Worm (Caenorhabditis elegans) whole organism, mixed stage, embryonic: ENCODE results near the gene fipr-16.

ENCODE experiments used
- M03D4.4 ChIP-seq: sonication (generic microtip); optimal IDR thresholded peaks from 2 replicates; lab custom pipeline; 2017; ENCODE audit warnings: mild to moderate bottlenecking, missing genetic modification characterization, missing compliant biosample characterization
- bed-3 ChIP-seq: fragments of 200-800 bp; sonication (Bioruptor generic); optimal IDR thresholded peaks from 3 replicates; lab custom pipeline; 2018; ENCODE audit warnings: mild to moderate bottlenecking, missing genetic modification characterization, moderate library complexity, missing compliant biosample characterization
- blmp-1 ChIP-seq: fragments of 150-350 bp; optimal IDR thresholded peaks from 2 replicates; lab custom pipeline; 2014; ENCODE audit warnings: missing biosample characterization, missing genetic modification characterization
- ceh-39 ChIP-seq: fragments of 150-350 bp; optimal IDR thresholded peaks from 2 replicates; lab custom pipeline; 2014; ENCODE audit warnings: missing biosample characterization, missing genetic modification characterization
- ceh-43 ChIP-seq: fragments of 200-800 bp; sonication (Bioruptor generic); optimal IDR thresholded peaks from 2 replicates; lab custom pipeline; 2018; ENCODE audit warnings: mild to moderate bottlenecking, missing genetic modification characterization, moderate library complexity, missing compliant biosample characterization
- ceh-83 ChIP-seq: fragments of 200-800 bp; sonication (Bioruptor generic); optimal IDR thresholded peaks from 2 replicates; lab custom pipeline; 2018; ENCODE audit warnings: mild to moderate bottlenecking, missing genetic modification characterization, missing compliant biosample characterization
- ces-1 ChIP-seq: fragments of 150-350 bp; optimal IDR thresholded peaks from 2 replicates; lab custom pipeline; 2014; ENCODE audit warnings: missing biosample characterization, missing genetic modification reagents, missing genetic modification characterization
- cnd-1 ChIP-seq: fragments of 200-800 bp; sonication (Bioruptor generic); optimal IDR thresholded peaks from 2 replicates; lab custom pipeline; 2018; ENCODE audit warnings: mild to moderate bottlenecking, missing genetic modification characterization, missing compliant biosample characterization
- drap-1 ChIP-seq: fragments of 200-800 bp; sonication (Bioruptor generic); optimal IDR thresholded peaks from 3 replicates; lab custom pipeline; 2018; ENCODE audit warnings: mild to moderate bottlenecking, missing genetic modification characterization, missing compliant biosample characterization
- elt-1 ChIP-seq: sonication (generic microtip); optimal IDR thresholded peaks from 2 replicates; lab custom pipeline; 2017; ENCODE audit warnings: missing genetic modification characterization, mild to moderate bottlenecking, missing compliant biosample characterization, antibody characterized with exemption, moderate library complexity, borderline replicate concordance; ENCODE audit not compliant: insufficient read depth
- elt-3 ChIP-seq: fragments of 150-350 bp; optimal IDR thresholded peaks from 2 replicates; lab custom pipeline; 2014; ENCODE audit warnings: missing biosample characterization, missing genetic modification characterization
- flh-1 ChIP-seq: fragments of 200-800 bp; sonication (Bioruptor generic); optimal IDR thresholded peaks from 2 replicates; lab custom pipeline; 2018; ENCODE audit warnings: mild to moderate bottlenecking, missing genetic modification characterization, moderate library complexity, missing compliant biosample characterization
- ham-2 ChIP-seq: fragments of 200-800 bp; sonication (Bioruptor generic); optimal IDR thresholded peaks from 2 replicates; lab custom pipeline; 2018; ENCODE audit warnings: mild to moderate bottlenecking, missing genetic modification characterization, missing compliant biosample characterization
- hlh-1 ChIP-seq: fragments of 150-350 bp; optimal IDR thresholded peaks from 2 replicates; lab custom pipeline; 2014; ENCODE audit warnings: missing biosample characterization, missing genetic modification reagents, missing genetic modification characterization
- lin-13 ChIP-seq: fragments of 150-350 bp; optimal IDR thresholded peaks from 2 replicates; lab custom pipeline; 2014; ENCODE audit warnings: missing biosample characterization, missing genetic modification characterization
- lin-32 ChIP-seq: fragments of 200-800 bp; sonication (Bioruptor generic); optimal IDR thresholded peaks from 2 replicates; lab custom pipeline; 2018; ENCODE audit warnings: mild to moderate bottlenecking, missing genetic modification characterization, missing compliant biosample characterization
- lsy-2 ChIP-seq: fragments of 150-350 bp; optimal IDR thresholded peaks from 2 replicates; lab custom pipeline; 2014; ENCODE audit warnings: missing biosample characterization, missing genetic modification characterization
- mab-5 ChIP-seq: fragments of 150-350 bp; optimal IDR thresholded peaks from 2 replicates; lab custom pipeline; 2014; ENCODE audit warnings: missing biosample characterization, missing genetic modification characterization
- mep-1 ChIP-seq: fragments of 150-350 bp; optimal IDR thresholded peaks from 2 replicates; lab custom pipeline; 2017; ENCODE audit warnings: missing biosample characterization, missing genetic modification reagents, missing genetic modification characterization, inconsistent platforms
- mls-2 ChIP-seq: sonication (generic microtip); optimal IDR thresholded peaks from 2 replicates; lab custom pipeline; 2016; ENCODE audit warnings: mild to moderate bottlenecking, missing genetic modification characterization, moderate library complexity, missing compliant biosample characterization
- nhr-12 ChIP-seq: fragments of 150-350 bp; optimal IDR thresholded peaks from 2 replicates; lab custom pipeline; 2014; ENCODE audit warnings: missing biosample characterization, missing genetic modification characterization
- nhr-2 ChIP-seq: fragments of 150-350 bp; optimal IDR thresholded peaks from 2 replicates; lab custom pipeline; 2014; ENCODE audit warnings: missing biosample characterization, missing genetic modification characterization
- nhr-237 ChIP-seq: fragments of 150-350 bp; optimal IDR thresholded peaks from 2 replicates; lab custom pipeline; 2014; ENCODE audit warnings: missing biosample characterization, missing genetic modification characterization
- nhr-28 ChIP-seq: fragments of 150-350 bp; optimal IDR thresholded peaks from 2 replicates; lab custom pipeline; 2014; ENCODE audit warnings: missing biosample characterization, missing genetic modification characterization
- nhr-76 ChIP-seq: sonication (generic microtip); optimal IDR thresholded peaks from 2 replicates; lab custom pipeline; 2017; ENCODE audit warnings: missing biosample characterization, missing genetic modification characterization
- pha-4 ChIP-seq: fragments of 150-350 bp; optimal IDR thresholded peaks from 2 replicates; lab custom pipeline; 2018; ENCODE audit warnings: missing biosample characterization, missing genetic modification reagents, missing genetic modification characterization
- sem-2 ChIP-seq: fragments of 200-800 bp; sonication (Bioruptor generic); optimal IDR thresholded peaks from 2 replicates; lab custom pipeline; 2018; ENCODE audit warnings: mild to moderate bottlenecking, missing genetic modification characterization, missing compliant biosample characterization
- snpc-4 ChIP-seq: fragments of 150-350 bp; optimal IDR thresholded peaks from 2 replicates; lab custom pipeline; 2014; ENCODE audit warnings: missing biosample characterization, missing genetic modification characterization
- tbx-8 ChIP-seq: fragments of 200-800 bp; sonication (Bioruptor generic); optimal IDR thresholded peaks from 2 replicates; lab custom pipeline; 2018; ENCODE audit warnings: mild to moderate bottlenecking, missing genetic modification characterization, moderate library complexity, missing compliant biosample characterization
- unc-120 ChIP-seq: sonication (generic microtip); optimal IDR thresholded peaks from 2 replicates; lab custom pipeline; 2017; ENCODE audit warnings: missing genetic modification characterization, missing compliant biosample characterization; ENCODE audit not compliant: poor library complexity, severe bottlenecking
- unc-39 ChIP-seq: fragments of 150-350 bp; optimal IDR thresholded peaks from 2 replicates; lab custom pipeline; 2014; ENCODE audit warnings: missing biosample characterization, missing genetic modification characterization
- unc-62 ChIP-seq: fragments of 150-350 bp; optimal IDR thresholded peaks from 2 replicates; lab custom pipeline; 2014; ENCODE audit warnings: missing biosample characterization, missing genetic modification reagents, missing genetic modification characterization
- zip-8 ChIP-seq: fragments of 150-350 bp; optimal IDR thresholded peaks from 2 replicates; lab custom pipeline; 2014; ENCODE audit warnings: missing biosample characterization, missing genetic modification characterization
- ztf-11 ChIP-seq: fragments of 150-350 bp; optimal IDR thresholded peaks from 2 replicates; lab custom pipeline; 2014; ENCODE audit warnings: missing biosample characterization, missing genetic modification characterization

Gene fipr-16

DNA sequence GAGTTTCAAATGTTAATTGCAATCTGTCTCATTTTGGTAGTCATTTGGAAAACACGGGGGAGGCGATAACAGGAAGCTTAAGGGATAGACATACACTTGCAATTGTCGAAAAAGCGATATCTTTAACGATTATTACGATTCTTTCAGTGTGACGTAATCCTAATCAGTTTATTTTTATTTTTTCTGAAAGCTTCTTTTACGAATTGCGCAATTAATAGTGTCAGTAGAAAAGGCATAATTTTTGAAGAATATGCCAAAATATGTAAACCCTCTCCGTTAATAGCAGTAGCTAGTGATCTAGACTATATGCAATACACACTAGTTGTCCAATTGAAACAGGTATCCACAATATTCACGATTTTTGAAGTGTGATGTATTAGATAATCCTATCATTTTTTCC is 30.4 kb downstream of the fipr-16 start:
- TF ChIP-seq ham-2 (GFP tag; lab: Kevin White, UChicago): no peak
- TF ChIP-seq blmp-1 (tag; lab: Kevin White, UChicago): no peak
- no peak for TF ChIP-seq nhr-12
- no peak for TF ChIP-seq elt-3 (tag; lab: Kevin White, UChicago)
- no peak for TF ChIP-seq drap-1 (GFP tag; lab: Kevin White, UChicago)
- TF ChIP-seq zip-8 (tag; lab: Kevin White, UChicago): peak; percentile 99
- no peak for TF ChIP-seq tbx-8

DNA sequence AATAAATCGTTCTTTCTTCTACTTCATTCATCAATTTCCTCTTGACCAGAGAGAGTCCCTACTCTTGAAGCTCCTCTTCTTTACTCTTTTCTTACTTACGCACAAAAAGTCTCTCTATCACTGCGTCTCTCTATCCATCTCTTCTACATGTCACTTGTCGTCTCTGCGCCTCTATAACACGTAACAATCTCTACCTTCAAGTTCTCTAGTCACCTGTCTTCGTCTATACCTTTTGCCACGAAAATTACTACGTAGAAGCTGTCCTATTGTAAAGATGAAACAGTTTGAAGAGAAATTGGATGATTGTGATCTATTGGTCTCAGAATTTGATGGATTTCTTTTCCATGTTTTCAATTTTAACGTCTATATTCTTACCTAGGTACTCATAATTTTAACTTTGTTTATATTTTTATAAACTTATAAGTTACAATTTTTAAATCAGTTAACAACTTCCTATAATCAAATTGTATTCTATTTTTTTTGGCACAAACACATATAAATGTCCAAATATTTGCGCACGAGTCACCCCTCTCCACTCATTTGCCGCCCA is 33.9 kb downstream of the fipr-16 start, which contains the start of gene C02D5.2:
C02D5.2 (plus strand) TSS at position 500 of the 550 bp plus-strand sequence.
- TF ChIP-seq blmp-1 (tag; lab: Kevin White, UChicago) (no peak), nhr-12 (no peak), nhr-76 (no peak), drap-1 (GFP tag; lab: Kevin White, UChicago) (no peak), mep-1 (tag; lab: Kevin White, UChicago) (peak; percentile 12), lsy-2 (no peak), unc-39 (no peak), cnd-1 (no peak), mab-5 (tag; lab: Kevin White, UChicago) (no peak), unc-120 (tag; lab: Kevin White, UChicago) (peak; percentile 17), bed-3 (GFP tag; lab: Kevin White, UChicago) (no peak), zip-8 (tag; lab: Kevin White, UChicago) (no peak), hlh-1 (tag; lab: Kevin White, UChicago) (peak; percentile 98), M03D4.4 (tag; lab: Kevin White, UChicago) (peak; percentile 25), pha-4 (tag; lab: Kevin White, UChicago) (no peak), lin-32 (no peak), ceh-39 (no peak), unc-62 (GFP tag; lab: Kevin White, UChicago) (peak; percentile 97), nhr-237 (no peak), nhr-2 (tag; lab: Kevin White, UChicago) (no peak), flh-1 (no peak), nhr-28 (tag; lab: Kevin White, UChicago) (no peak), ces-1 (GFP tag; lab: Kevin White, UChicago) (peak; percentile 47), ceh-83 (no peak), tbx-8 (no peak), ceh-43 (GFP tag; lab: Kevin White, UChicago) (no peak), elt-3 (tag; lab: Kevin White, UChicago) (no peak), sem-2 (no peak), mls-2 (tag; lab: Kevin White, UChicago) (no peak), snpc-4 (tag; lab: Kevin White, UChicago) (no peak), ztf-11 (tag; lab: Kevin White, UChicago) (no peak), lin-13 (tag; lab: Kevin White, UChicago) (no peak)

DNA sequence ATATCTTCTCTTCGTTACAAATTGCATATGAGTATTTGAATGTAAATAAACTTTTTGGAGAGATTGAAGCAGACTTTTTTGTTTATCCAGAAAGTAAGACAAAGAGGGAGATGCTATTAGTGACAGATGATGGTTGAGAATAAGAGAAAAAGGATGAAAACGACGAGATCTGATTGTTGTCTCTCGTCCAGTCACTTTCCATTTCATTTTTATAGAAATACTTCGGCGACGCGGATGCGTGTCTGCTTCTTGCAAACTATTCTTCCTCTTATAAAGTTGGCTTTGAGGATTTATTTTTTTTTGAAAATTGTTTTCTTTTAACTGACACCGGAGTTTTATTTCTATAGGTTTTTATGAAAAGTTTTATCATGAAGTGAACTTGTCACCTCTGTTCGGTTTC is 35.1 kb downstream of the fipr-16 start:
- no peak for TF ChIP-seq ham-2 (GFP tag; lab: Kevin White, UChicago)
- no peak for TF ChIP-seq ces-1 (GFP tag; lab: Kevin White, UChicago)
- peak; percentile 16 for TF ChIP-seq blmp-1 (tag; lab: Kevin White, UChicago)
- no peak for TF ChIP-seq cnd-1

DNA sequence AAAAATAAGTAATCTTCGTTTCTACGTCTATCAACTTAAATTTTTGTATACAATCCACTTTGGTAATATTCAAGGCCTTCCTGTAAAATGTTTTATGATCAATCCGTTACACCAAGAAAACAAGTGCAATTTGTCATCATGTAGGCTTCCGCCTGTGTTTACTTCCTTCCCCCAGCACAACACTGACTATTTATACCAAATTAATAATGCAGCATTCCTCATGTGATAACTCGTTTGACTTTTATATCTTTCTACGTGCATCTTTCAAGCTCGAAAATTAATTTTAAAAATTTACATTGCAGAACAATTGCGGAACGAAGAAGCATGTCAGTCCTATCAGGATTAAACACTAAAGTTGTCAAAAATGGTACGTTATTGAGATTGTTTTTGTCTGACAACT is 36.3 kb downstream of the fipr-16 start, which contains the start of gene gsto-2:
gsto-2 (plus strand) TSS at position 301 of the 400 bp plus-strand sequence.
- no peak for TF ChIP-seq lin-32
- TF ChIP-seq nhr-12: no peak

DNA sequence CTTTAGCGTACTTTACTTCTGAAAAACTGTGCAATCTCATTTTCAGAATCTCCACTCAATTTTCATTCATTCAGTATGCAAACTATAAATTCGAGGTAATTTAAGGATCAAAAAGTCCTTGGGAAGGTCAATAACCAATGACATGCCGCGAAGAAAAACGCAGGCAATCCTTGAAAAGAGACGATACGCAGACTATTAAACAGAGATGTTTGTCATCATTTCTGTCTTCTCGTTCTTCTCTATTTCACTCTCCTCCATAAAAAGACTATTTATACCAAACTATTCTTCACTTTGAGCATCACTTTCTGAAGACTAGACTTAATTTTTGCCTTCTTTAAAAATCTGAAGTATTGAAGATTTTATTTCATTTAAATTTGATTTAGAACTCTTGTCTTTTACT is 38.7 kb downstream of the fipr-16 start, which contains the start of gene C02D5.4:
C02D5.4 (plus strand) TSS at position 41 of the 400 bp plus-strand sequence.
- no peak for TF ChIP-seq unc-39
- no peak for TF ChIP-seq elt-1
- no peak for TF ChIP-seq ces-1 (GFP tag; lab: Kevin White, UChicago)
- TF ChIP-seq tbx-8: no peak
- no peak for TF ChIP-seq blmp-1 (tag; lab: Kevin White, UChicago)
- no peak for TF ChIP-seq cnd-1
- no peak for TF ChIP-seq lsy-2
- TF ChIP-seq mep-1 (tag; lab: Kevin White, UChicago): no peak
- no peak for TF ChIP-seq elt-3 (tag; lab: Kevin White, UChicago)
- TF ChIP-seq unc-62 (GFP tag; lab: Kevin White, UChicago): no peak
- TF ChIP-seq sem-2: no peak
- no peak for TF ChIP-seq hlh-1 (tag; lab: Kevin White, UChicago)
- no peak for TF ChIP-seq M03D4.4 (tag; lab: Kevin White, UChicago)
- TF ChIP-seq mab-5 (tag; lab: Kevin White, UChicago): no peak
- no peak for TF ChIP-seq nhr-12
- no peak for TF ChIP-seq nhr-237
- TF ChIP-seq ceh-83: no peak
- no peak for TF ChIP-seq zip-8 (tag; lab: Kevin White, UChicago)
